Fruit fly (Drosophila melanogaster): ENCODE measurements around the gene Pgant5.

Pgant5 gene

DNA sequence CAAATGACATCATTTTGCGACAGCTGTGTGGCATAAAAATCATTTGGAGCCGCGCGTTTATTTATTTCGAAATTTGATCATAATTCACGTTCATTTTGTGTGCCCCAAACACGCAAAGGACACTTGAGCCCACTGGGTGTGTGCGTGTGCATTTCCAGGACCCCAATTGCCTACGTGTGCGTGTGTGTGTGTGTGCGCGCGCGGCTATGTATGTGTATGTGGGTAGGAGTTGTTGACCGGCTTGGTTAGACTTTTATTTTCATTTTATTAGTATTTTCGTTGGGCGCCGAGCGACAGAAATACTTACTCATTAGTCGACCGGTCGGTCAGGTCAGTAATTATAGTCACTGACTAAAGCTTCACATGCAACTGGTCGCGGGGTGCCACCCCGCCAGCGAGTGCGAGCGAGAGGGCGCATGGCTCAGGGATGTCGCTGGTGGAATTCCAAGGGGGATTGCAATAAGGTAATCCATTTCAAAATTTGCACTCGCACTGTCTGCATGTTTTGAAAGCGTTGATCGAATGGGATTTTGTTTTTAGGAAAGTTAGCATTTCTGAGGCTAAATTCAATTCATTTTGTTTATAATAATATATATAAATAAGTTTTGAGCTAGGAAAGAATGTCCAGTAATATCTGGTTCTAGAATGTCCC, 49.8 kb downstream of the Pgant5 start (continued):
- TF ChIP-seq run (tag; optimal IDR thresholded peaks at IDR 0.05) = no peak
- TF ChIP-seq crol (GFP tag; IDR thresholded peaks at IDR 0.05) = peak; percentile 74
- TF ChIP-seq tio (GFP tag; optimal IDR thresholded peaks at IDR 0.05) = no peak
- no peak for TF ChIP-seq tup (GFP tag; optimal IDR thresholded peaks at IDR 0.05)
- TF ChIP-seq CG5245 (GFP tag; optimal IDR thresholded peaks at IDR 0.05) = no peak
- no peak for TF ChIP-seq gfzf (GFP tag; optimal IDR thresholded peaks at IDR 0.05)
- no peak for TF ChIP-seq eve (GFP tag; optimal IDR thresholded peaks at IDR 0.05)
- 0 out of 2 replicates have a peak, but pooled peaks have one; percentile 19 for TF ChIP-seq CG4730 (GFP tag; IDR thresholded peaks at IDR 0.05)
- TF ChIP-seq pfk (GFP tag; optimal IDR thresholded peaks at IDR 0.05) = no peak
- no peak for TF ChIP-seq CG7987 (GFP tag; optimal IDR thresholded peaks at IDR 0.05)
- TF ChIP-seq Fer1 (GFP tag; optimal IDR thresholded peaks at IDR 0.05) = peak; percentile 17
- TF ChIP-seq CG4854 (GFP tag; optimal IDR thresholded peaks at IDR 0.05) = no peak
- no peak for TF ChIP-seq ac (GFP tag; optimal IDR thresholded peaks at IDR 0.05)
- no peak for TF ChIP-seq Sry-δ (GFP tag; optimal IDR thresholded peaks at IDR 0.05)
- peak; percentile 14 for TF ChIP-seq Blimp-1 (GFP tag; optimal IDR thresholded peaks at IDR 0.05)
- TF ChIP-seq ab (GFP tag; optimal IDR thresholded peaks at IDR 0.05) = no peak
- 0 out of 2 replicates have a peak, but pooled peaks have one; percentile 41 for TF ChIP-seq CG17612 (GFP tag; IDR thresholded peaks at IDR 0.05)
- TF ChIP-seq dm (GFP tag; optimal IDR thresholded peaks at IDR 0.05) = no peak
- TF ChIP-seq CG32772 (GFP tag; IDR thresholded peaks at IDR 0.05) = 0 out of 2 replicates have a peak, but pooled peaks have one; percentile 14
- peak; percentile 40 for TF ChIP-seq CG3281 (GFP tag; optimal IDR thresholded peaks at IDR 0.05)
- TF ChIP-seq pan (optimal IDR thresholded peaks at IDR 0.05) = no peak
- TF ChIP-seq pan (GFP tag; optimal IDR thresholded peaks at IDR 0.05 in 1 of 2, IDR thresholded peaks at IDR 0.05 in 1 of 2) = peak in 1 of 2 experiments; percentile 62
- TF ChIP-seq sug (tag; optimal IDR thresholded peaks at IDR 0.05) = no peak
- TF ChIP-seq CG17359 (tag; optimal IDR thresholded peaks at IDR 0.05) = peak; percentile 46
- TF ChIP-seq Dip2 (GFP tag; IDR thresholded peaks at IDR 0.05) = no peak
- no peak for TF ChIP-seq Lpt (GFP tag; optimal IDR thresholded peaks at IDR 0.05)
- no peak for TF ChIP-seq Lhr (GFP tag; optimal IDR thresholded peaks at IDR 0.05)
- TF ChIP-seq bbx (GFP tag; IDR thresholded peaks at IDR 0.05; ENCODE audit: partially characterized antibody) = no peak
- peak; percentile 11 for TF ChIP-seq Dip3 (GFP tag; optimal IDR thresholded peaks at IDR 0.05)
- no peak for TF ChIP-seq jigr1 (GFP tag; IDR thresholded peaks at IDR 0.05)
- no peak for TF ChIP-seq knrl (GFP tag; IDR thresholded peaks at IDR 0.05; ENCODE audit: partially characterized antibody)
- no peak for TF ChIP-seq Dek (tag; optimal IDR thresholded peaks at IDR 0.05)
- no peak for TF ChIP-seq fd102C (GFP tag; optimal IDR thresholded peaks at IDR 0.05)
- peak; percentile 22 for TF ChIP-seq Chrac-16 (GFP tag; optimal IDR thresholded peaks at IDR 0.05)
- TF ChIP-seq peb (GFP tag; IDR thresholded peaks at IDR 0.05) = no peak
- TF ChIP-seq hth (optimal IDR thresholded peaks at IDR 0.05) = no peak
- TF ChIP-seq ewg (GFP tag; optimal IDR thresholded peaks at IDR 0.05) = peak; percentile 37
- TF ChIP-seq CG3726 (GFP tag; IDR thresholded peaks at IDR 0.05) = no peak
- no peak for TF ChIP-seq CG5180 (GFP tag; optimal IDR thresholded peaks at IDR 0.05)
- TF ChIP-seq HmgZ (tag; optimal IDR thresholded peaks at IDR 0.05) = no peak
- peak; percentile 6 for TF ChIP-seq schlank (tag; optimal IDR thresholded peaks at IDR 0.05)
- TF ChIP-seq Abd-B (GFP tag; optimal IDR thresholded peaks at IDR 0.05) = no peak
- TF ChIP-seq Poxn (GFP tag; IDR thresholded peaks at IDR 0.05) = no peak
- TF ChIP-seq CG14860 (GFP tag; IDR thresholded peaks at IDR 0.05; ENCODE audit: partially characterized antibody) = 0 out of 3 replicates have a peak, but pooled peaks have one; percentile 1
- no peak for TF ChIP-seq pzg (GFP tag; optimal IDR thresholded peaks at IDR 0.05)
- TF ChIP-seq CG33213 (GFP tag; optimal IDR thresholded peaks at IDR 0.05) = no peak
- no peak for TF ChIP-seq CG10431 (GFP tag; optimal IDR thresholded peaks at IDR 0.05)
- peak; percentile 50; the same call in 1 of the 2 replicates for TF ChIP-seq rib (GFP tag; IDR thresholded peaks at IDR 0.05)
- peak; percentile 38 for TF ChIP-seq Mad (GFP tag; optimal IDR thresholded peaks at IDR 0.05)
- no peak for TF ChIP-seq nau (GFP tag; optimal IDR thresholded peaks at IDR 0.05)
